Worm (Caenorhabditis elegans) whole organism, L4/young adult: ENCODE measurements around the gene F42A6.5.

Experiments used
- dao-5 ChIP-seq: sonication (generic microtip); optimal IDR thresholded peaks from 2 replicates; lab custom pipeline; 2016; ENCODE audit warnings: missing genotype, missing genetic modification characterization, moderate library complexity, missing compliant biosample characterization
- him-1 ChIP-seq: sonication (generic microtip); optimal IDR thresholded peaks from 2 replicates; lab custom pipeline; 2016; ENCODE audit warnings: missing genotype, missing genetic modification reagents, missing genetic modification characterization, missing compliant biosample characterization

DNA sequence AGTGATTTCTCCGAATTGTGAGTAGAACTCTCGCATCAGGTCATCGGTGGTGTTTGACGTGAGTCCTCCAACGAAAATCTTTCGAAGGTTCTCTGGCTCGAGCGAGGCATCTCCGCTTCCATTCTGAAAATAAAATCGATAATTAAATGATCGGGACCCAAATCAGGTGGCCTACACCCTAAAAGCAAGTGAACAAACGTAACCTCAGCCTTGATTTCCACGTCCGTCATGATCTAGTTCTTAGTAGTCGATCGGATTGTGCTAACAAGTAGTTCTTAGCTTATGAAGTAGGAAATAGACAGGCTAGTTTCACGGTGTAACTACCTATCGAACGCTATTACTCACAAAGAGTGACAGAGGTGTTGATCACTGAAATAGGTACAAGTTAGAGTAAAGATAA, 6.5 kb upstream of the F42A6.5 start:
- TF ChIP-seq dao-5 (tag; lab: Kevin White, UChicago) (no peak), him-1 (tag; lab: Kevin White, UChicago) (no peak)
